Fruit fly (Drosophila melanogaster): ENCODE data around the gene CG13101.

Gene CG13101

dm6 chr2L:8958046-8958497 lies 26.6 kb downstream of the CG13101 start (continued):
- peak; percentile 99 for TF ChIP-seq Sox102F (GFP tag; optimal IDR thresholded peaks at IDR 0.05)
- peak; percentile 96 for TF ChIP-seq CG14667 (GFP tag; IDR thresholded peaks at IDR 0.05)
- peak; percentile 94 for TF ChIP-seq Rx (GFP tag; IDR thresholded peaks at IDR 0.05)
- peak; percentile 81 for TF ChIP-seq salm (tag; optimal IDR thresholded peaks at IDR 0.05)
- TF ChIP-seq CG8290 (GFP tag; optimal IDR thresholded peaks at IDR 0.05): peak; percentile 97
- TF ChIP-seq CG8290 (tag; optimal IDR thresholded peaks at IDR 0.05): peak; percentile 74 to 89
- peak; percentile 97 for TF ChIP-seq ara (GFP tag; IDR thresholded peaks at IDR 0.05)
- peak; percentile 94 for TF ChIP-seq jigr1 (GFP tag; IDR thresholded peaks at IDR 0.05)
- TF ChIP-seq grn (GFP tag; optimal IDR thresholded peaks at IDR 0.05): peak; percentile 51
- TF ChIP-seq Dip3 (GFP tag; optimal IDR thresholded peaks at IDR 0.05): peak; percentile 90
- TF ChIP-seq Six4 (GFP tag; optimal IDR thresholded peaks at IDR 0.05): peak; percentile 93
- peak; percentile 89 for TF ChIP-seq ac (GFP tag; optimal IDR thresholded peaks at IDR 0.05)
- peak; percentile 98 for TF ChIP-seq ci (GFP tag; IDR thresholded peaks at IDR 0.05)
- peak; percentile 61 for TF ChIP-seq kah (GFP tag; optimal IDR thresholded peaks at IDR 0.05)
- peak; percentile 95 for TF ChIP-seq MBD-R2 (GFP tag; IDR thresholded peaks at IDR 0.05)
- peak in 1 of 3 experiments; percentile 99 for TF ChIP-seq lola (GFP tag; optimal IDR thresholded peaks at IDR 0.05)
- TF ChIP-seq slou (GFP tag; optimal IDR thresholded peaks at IDR 0.05): peak; percentile 89
- TF ChIP-seq CG9215 (GFP tag; IDR thresholded peaks at IDR 0.05): peak; percentile 92
- peak; percentile 93 for TF ChIP-seq Hmr (GFP tag; optimal IDR thresholded peaks at IDR 0.05)
- TF ChIP-seq Nf-YA (GFP tag; IDR thresholded peaks at IDR 0.05): peak; percentile 98
- peak; percentile 99 for TF ChIP-seq seq (GFP tag; IDR thresholded peaks at IDR 0.05)
- TF ChIP-seq CG6854 (GFP tag; optimal IDR thresholded peaks at IDR 0.05): peak; percentile 83
- peak; percentile 93 for TF ChIP-seq cas (GFP tag; IDR thresholded peaks at IDR 0.05)
- peak; percentile 92 for TF ChIP-seq Chrac-16 (GFP tag; optimal IDR thresholded peaks at IDR 0.05)
- peak; percentile 89 for TF ChIP-seq CG1233 (GFP tag; optimal IDR thresholded peaks at IDR 0.05)
- TF ChIP-seq Sox100B (GFP tag; optimal IDR thresholded peaks at IDR 0.05): peak; percentile 88
- TF ChIP-seq Doc3 (GFP tag; IDR thresholded peaks at IDR 0.05; ENCODE audit: partially characterized antibody): no peak
- TF ChIP-seq E2f2 (GFP tag; IDR thresholded peaks at IDR 0.05): peak; percentile 98
- no peak for TF ChIP-seq CG13894 (tag; optimal IDR thresholded peaks at IDR 0.05)
- peak; percentile 90 to 94 for TF ChIP-seq chif (GFP tag; optimal IDR thresholded peaks at IDR 0.05)
- peak; percentile 99 for TF ChIP-seq vvl (GFP tag; IDR thresholded peaks at IDR 0.05)
- TF ChIP-seq Hr3 (GFP tag; optimal IDR thresholded peaks at IDR 0.05): peak; percentile 93
- peak; percentile 88 for TF ChIP-seq CG4820 (GFP tag; optimal IDR thresholded peaks at IDR 0.05)
- TF ChIP-seq zen2 (GFP tag; IDR thresholded peaks at IDR 0.05; ENCODE audit: partially characterized antibody): no peak
- TF ChIP-seq sens (GFP tag): peak; percentile 100
- TF ChIP-seq CG7271 (tag; optimal IDR thresholded peaks at IDR 0.05): peak; percentile 81
- peak; percentile 81 for TF ChIP-seq CG31388 (GFP tag; optimal IDR thresholded peaks at IDR 0.05)
- TF ChIP-seq Hey (tag; optimal IDR thresholded peaks at IDR 0.05): peak; percentile 44
- no peak for TF ChIP-seq br (optimal IDR thresholded peaks at IDR 0.05)
- TF ChIP-seq PHDP (tag; optimal IDR thresholded peaks at IDR 0.05): peak; percentile 95
- TF ChIP-seq CG2120 (GFP tag; optimal IDR thresholded peaks at IDR 0.05): peak; percentile 95
- TF ChIP-seq CG12391 (tag; optimal IDR thresholded peaks at IDR 0.05): peak; percentile 98
- peak; percentile 98 for TF ChIP-seq run (tag; optimal IDR thresholded peaks at IDR 0.05)
- peak; percentile 94 for TF ChIP-seq CG8765 (GFP tag; IDR thresholded peaks at IDR 0.05)
- peak; percentile 90 for TF ChIP-seq Mes4 (GFP tag; optimal IDR thresholded peaks at IDR 0.05)
- TF ChIP-seq stc (GFP tag; IDR thresholded peaks at IDR 0.05): peak; percentile 99
- TF ChIP-seq CG11696 (GFP tag; IDR thresholded peaks at IDR 0.05): peak; percentile 92
- TF ChIP-seq CG1602 (GFP tag; optimal IDR thresholded peaks at IDR 0.05): peak; percentile 94
- TF ChIP-seq CG17568 (GFP tag; optimal IDR thresholded peaks at IDR 0.05): peak; percentile 88
- TF ChIP-seq CG11504 (tag; optimal IDR thresholded peaks at IDR 0.05): peak; percentile 97
- peak; percentile 95 for TF ChIP-seq Hsf (GFP tag; optimal IDR thresholded peaks at IDR 0.05)
- peak; percentile 90 for TF ChIP-seq CG16779 (GFP tag; IDR thresholded peaks at IDR 0.05)
